Worm (Caenorhabditis elegans): ENCODE results near the gene klp-4.

DNA sequence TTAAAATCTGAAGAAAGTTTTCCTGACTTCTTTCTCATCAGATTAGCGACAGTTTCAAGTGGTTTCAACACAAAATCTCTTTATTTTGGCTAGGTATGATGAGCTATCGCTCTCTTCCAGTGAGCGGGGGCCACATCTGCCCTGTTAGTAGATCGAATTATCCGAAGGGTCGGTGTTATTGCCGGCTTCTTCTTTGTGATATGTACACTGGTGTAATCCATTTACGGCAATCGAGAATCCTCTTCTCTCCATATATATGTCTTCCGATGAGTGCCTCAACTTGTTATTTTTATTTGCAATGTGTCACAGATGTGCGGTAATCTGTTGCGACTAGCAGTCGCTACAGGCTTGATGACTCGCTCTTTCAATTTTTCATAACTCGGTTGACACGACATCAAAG is 23.8 kb upstream of the klp-4 start:
- TF ChIP-seq unc-39 (tag; optimal IDR thresholded peaks at IDR 0.05) (no peak), blmp-1 (tag; optimal IDR thresholded peaks at IDR 0.05) (no peak), nhr-12 (tag; optimal IDR thresholded peaks at IDR 0.05) (no peak), pha-4 (tag; optimal IDR thresholded peaks at IDR 0.05) (no peak), mab-5 (tag; optimal IDR thresholded peaks at IDR 0.05) (no peak)
